Fruit fly (Drosophila melanogaster): ENCODE results near the gene CG4325.

CG4325 gene

dm6 chrX:2070708-2071063 lies 27.1 kb upstream of the CG4325 start:
- TF ChIP-seq Pif1B (GFP tag; optimal IDR thresholded peaks at IDR 0.05), result no peak
- no peak for TF ChIP-seq EcR (GFP tag; optimal IDR thresholded peaks at IDR 0.05)
- TF ChIP-seq CG9948 (tag; optimal IDR thresholded peaks at IDR 0.05), result peak; percentile 52
- peak; percentile 40 for TF ChIP-seq CG8159 (tag; optimal IDR thresholded peaks at IDR 0.05)
- TF ChIP-seq Pif1A (GFP tag; optimal IDR thresholded peaks at IDR 0.05), result no peak
- 0 out of 2 replicates have a peak, but pooled peaks have one; percentile 20 for TF ChIP-seq rn (GFP tag; IDR thresholded peaks at IDR 0.05)
- TF ChIP-seq CG13204 (GFP tag; optimal IDR thresholded peaks at IDR 0.05), result no peak
- TF ChIP-seq CG17806 (tag; optimal IDR thresholded peaks at IDR 0.05), result peak; percentile 37
- TF ChIP-seq CG32121 (GFP tag; IDR thresholded peaks at IDR 0.05), result peak; percentile 84
- TF ChIP-seq CG12605 (GFP tag; IDR thresholded peaks at IDR 0.05), result peak; percentile 53; the same call in 1 of the 2 replicates
- TF ChIP-seq Snoo (tag; optimal IDR thresholded peaks at IDR 0.05), result peak; percentile 28
- TF ChIP-seq D1 (tag; optimal IDR thresholded peaks at IDR 0.05), result no peak
- TF ChIP-seq Ets98B (GFP tag; IDR thresholded peaks at IDR 0.05), result peak; percentile 75
- TF ChIP-seq CG8301 (tag; optimal IDR thresholded peaks at IDR 0.05), result peak; percentile 72
- no peak for TF ChIP-seq gl (tag; optimal IDR thresholded peaks at IDR 0.05)
- peak; percentile 65; the same call in 2 of the 3 replicates for TF ChIP-seq CG4496 (GFP tag; IDR thresholded peaks at IDR 0.05)
- peak; percentile 80 for TF ChIP-seq fd96Ca (GFP tag; IDR thresholded peaks at IDR 0.05)
- peak; percentile 40 for TF ChIP-seq CG15710 (tag; optimal IDR thresholded peaks at IDR 0.05)
- peak; percentile 41; the same call in 1 of the 2 replicates for TF ChIP-seq CG10348 (GFP tag; IDR thresholded peaks at IDR 0.05)
- peak; percentile 11 for TF ChIP-seq CG34367 (tag; optimal IDR thresholded peaks at IDR 0.05)
- no peak for TF ChIP-seq CG14655 (GFP tag; optimal IDR thresholded peaks at IDR 0.05)

dm6 chrX:2069787-2070707 lies 26.4 kb upstream of the CG4325 start:
- TF ChIP-seq CG10348 (GFP tag; IDR thresholded peaks at IDR 0.05) (no peak), D1 (tag; optimal IDR thresholded peaks at IDR 0.05) (no peak), Snoo (tag; optimal IDR thresholded peaks at IDR 0.05) (no peak), CG12605 (GFP tag; IDR thresholded peaks at IDR 0.05) (no peak), CG17806 (tag; optimal IDR thresholded peaks at IDR 0.05) (no peak), gl (tag; optimal IDR thresholded peaks at IDR 0.05) (no peak), CG8301 (tag; optimal IDR thresholded peaks at IDR 0.05) (no peak), EcR (GFP tag; optimal IDR thresholded peaks at IDR 0.05) (no peak), CG32121 (GFP tag; IDR thresholded peaks at IDR 0.05) (no peak), Pif1A (GFP tag; optimal IDR thresholded peaks at IDR 0.05) (no peak)

DNA sequence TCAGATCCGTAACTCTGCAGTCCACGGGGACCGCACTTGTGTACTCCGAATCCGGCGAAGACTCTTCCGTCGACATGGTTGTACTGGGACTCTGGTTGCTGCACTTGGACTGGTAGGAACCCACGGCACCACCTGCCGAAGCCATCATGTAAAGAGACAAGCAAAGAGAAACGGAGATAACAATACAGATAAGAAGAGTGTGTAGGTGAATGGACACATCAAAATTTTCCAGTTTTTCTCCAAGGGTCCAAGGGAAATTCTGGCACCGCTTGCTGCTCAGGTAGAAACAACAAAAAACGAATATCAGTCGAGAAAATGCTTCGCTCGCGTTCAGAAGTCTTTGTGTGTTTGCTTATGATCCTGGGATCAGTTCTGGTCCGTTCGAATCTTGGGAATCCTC lies 24.7 kb upstream of the CG4325 start, which contains the start of gene CG4194:
Gene CG4194 (plus strand): TSS at position 301 of the 400 bp plus-strand sequence.
- TF ChIP-seq CG12605 (GFP tag; IDR thresholded peaks at IDR 0.05) (no peak), Pif1B (GFP tag; optimal IDR thresholded peaks at IDR 0.05) (no peak), CG13204 (GFP tag; optimal IDR thresholded peaks at IDR 0.05) (no peak), CG8159 (tag; optimal IDR thresholded peaks at IDR 0.05) (no peak), CG34367 (tag; optimal IDR thresholded peaks at IDR 0.05) (no peak), CG8301 (tag; optimal IDR thresholded peaks at IDR 0.05) (no peak), CG10348 (GFP tag; IDR thresholded peaks at IDR 0.05) (no peak), Ets98B (GFP tag; IDR thresholded peaks at IDR 0.05) (no peak), fd96Ca (GFP tag; IDR thresholded peaks at IDR 0.05) (no peak), CG32121 (GFP tag; IDR thresholded peaks at IDR 0.05) (no peak), CG17806 (tag; optimal IDR thresholded peaks at IDR 0.05) (no peak)

DNA sequence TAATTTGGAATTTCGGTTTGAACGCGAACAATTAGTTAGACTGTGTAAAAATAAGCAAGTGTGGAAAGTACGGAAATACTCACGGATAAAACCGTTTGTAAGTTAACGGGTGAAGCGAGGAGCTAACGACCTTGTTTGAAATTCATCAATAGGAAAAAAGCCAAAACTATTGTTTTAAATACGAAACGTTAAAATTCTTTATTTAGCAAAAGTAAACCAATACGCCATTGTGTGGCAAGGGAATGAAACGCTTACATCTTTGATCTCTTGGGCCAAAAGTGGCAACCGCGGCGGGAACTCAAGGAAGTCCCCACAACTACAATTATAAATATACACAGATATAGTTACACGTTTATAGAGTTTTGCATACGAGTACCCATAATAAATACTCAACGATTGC lies 22.6 kb upstream of the CG4325 start, which contains the start of gene CG14054:
Gene CG14054 (minus strand): TSS at position 101 of the 400 bp plus-strand sequence.
- TF ChIP-seq EcR (GFP tag; optimal IDR thresholded peaks at IDR 0.05), result no peak
- no peak for TF ChIP-seq CG17806 (tag; optimal IDR thresholded peaks at IDR 0.05)
- no peak for TF ChIP-seq CG32121 (GFP tag; IDR thresholded peaks at IDR 0.05)
- no peak for TF ChIP-seq CG15710 (tag; optimal IDR thresholded peaks at IDR 0.05)
- TF ChIP-seq Pif1B (GFP tag; optimal IDR thresholded peaks at IDR 0.05), result no peak
- TF ChIP-seq gl (tag; optimal IDR thresholded peaks at IDR 0.05), result no peak
- no peak for TF ChIP-seq fd96Ca (GFP tag; IDR thresholded peaks at IDR 0.05)
- TF ChIP-seq CG4496 (GFP tag; IDR thresholded peaks at IDR 0.05), result no peak
- TF ChIP-seq CG9948 (tag; optimal IDR thresholded peaks at IDR 0.05), result no peak
- no peak for TF ChIP-seq CG13204 (GFP tag; optimal IDR thresholded peaks at IDR 0.05)
- no peak for TF ChIP-seq CG12605 (GFP tag; IDR thresholded peaks at IDR 0.05)
- no peak for TF ChIP-seq rn (GFP tag; IDR thresholded peaks at IDR 0.05)
- TF ChIP-seq Pif1A (GFP tag; optimal IDR thresholded peaks at IDR 0.05), result no peak
- TF ChIP-seq D1 (tag; optimal IDR thresholded peaks at IDR 0.05), result no peak

- TF ChIP-seq CG8159 (tag; optimal IDR thresholded peaks at IDR 0.05), result no peak
- no peak for TF ChIP-seq rn (GFP tag; IDR thresholded peaks at IDR 0.05)
- TF ChIP-seq CG4496 (GFP tag; IDR thresholded peaks at IDR 0.05), result no peak
- TF ChIP-seq CG34367 (tag; optimal IDR thresholded peaks at IDR 0.05), result no peak
Measured at dm6 chrX:2065073-2065472, 21.5 kb upstream of the CG4325 start, which contains the start of gene CG4281. CG4281 (minus strand) TSS chrX:2065142.

- peak; percentile 31; the same call in 1 of the 3 replicates for TF ChIP-seq CG4496 (GFP tag; IDR thresholded peaks at IDR 0.05)
- TF ChIP-seq fd96Ca (GFP tag; IDR thresholded peaks at IDR 0.05), result no peak
- TF ChIP-seq Pif1A (GFP tag; optimal IDR thresholded peaks at IDR 0.05), result no peak
Measured at dm6 chrX:2061849-2062248, 18.2 kb upstream of the CG4325 start, which contains the start of gene Sik2. Sik2 (minus strand) TSS chrX:2061915.

Measured in whole organism, pupa.